Fruit fly (Drosophila melanogaster): Measurements from ENCODE around the gene tara.
A peak's percentile ranks its signal among the peaks of the same experiment; 100 is the strongest.

DNA sequence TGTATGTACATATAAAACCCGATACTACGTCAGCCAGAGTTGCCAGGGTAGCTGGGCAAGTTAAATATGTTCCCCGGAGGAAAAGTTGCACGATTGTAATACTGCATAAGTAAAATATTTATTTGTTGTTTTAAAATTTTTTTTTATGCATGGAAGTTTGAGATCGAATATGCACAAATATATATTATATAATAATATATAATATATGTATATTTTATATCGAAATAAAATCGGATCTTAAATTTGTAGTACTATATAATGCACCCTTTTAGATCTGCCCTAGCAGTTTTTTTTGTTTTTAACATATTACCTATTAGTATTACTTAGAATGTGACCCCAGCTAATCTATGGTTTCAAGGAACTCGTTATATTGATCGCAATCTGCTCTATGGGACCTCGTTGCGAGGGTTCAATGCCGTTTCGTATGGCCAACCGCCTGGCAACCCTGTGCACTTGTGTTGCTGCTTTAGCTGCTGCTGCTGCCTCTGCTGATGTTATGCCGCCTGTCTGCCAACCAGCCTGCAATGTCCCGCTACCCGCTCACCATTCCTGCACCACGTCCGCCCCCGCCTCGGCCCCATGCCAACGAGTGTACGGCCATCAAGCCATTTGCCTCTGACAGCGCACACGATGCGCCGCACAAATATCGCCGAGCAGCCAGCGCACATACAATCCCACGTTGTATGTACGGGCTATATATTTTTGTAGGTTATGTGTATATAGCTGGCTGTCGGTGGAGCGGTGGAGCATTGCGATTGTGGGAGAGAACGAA lies 10.7 kb downstream of the tara start:
- TF ChIP-seq CG1620 (GFP tag; optimal IDR thresholded peaks at IDR 0.05) (peak; percentile 12), Clk (GFP tag; optimal IDR thresholded peaks at IDR 0.05) (peak; percentile 58), toe (GFP tag; optimal IDR thresholded peaks at IDR 0.05) (peak; percentile 52), CG7101 (tag; optimal IDR thresholded peaks at IDR 0.05) (peak; percentile 91), bab1 (GFP tag; optimal IDR thresholded peaks at IDR 0.05) (peak; percentile 42), Crg-1 (GFP tag; optimal IDR thresholded peaks at IDR 0.05) (no peak), pad (GFP tag; optimal IDR thresholded peaks at IDR 0.05) (no peak), CG14711 (tag; optimal IDR thresholded peaks at IDR 0.05) (peak; percentile 87), CG33017 (tag; optimal IDR thresholded peaks at IDR 0.05) (peak; percentile 92), kay (GFP tag; ENCODE audit: borderline replicate concordance) (no peak), CG12768 (GFP tag; optimal IDR thresholded peaks at IDR 0.05) (peak; percentile 87), CG11617 (GFP tag; optimal IDR thresholded peaks at IDR 0.05) (peak; percentile 99), cic (GFP tag; optimal IDR thresholded peaks at IDR 0.05) (peak; percentile 89), ovo (GFP tag; optimal IDR thresholded peaks at IDR 0.05) (peak; percentile 35)
